Worm (Caenorhabditis elegans): ENCODE data around the gene C16C8.21.

- TF ChIP-seq sox-4 (tag; optimal IDR thresholded peaks at IDR 0.05) (no peak), lsy-2 (tag; optimal IDR thresholded peaks at IDR 0.05) (no peak), pag-3 (tag; optimal IDR thresholded peaks at IDR 0.05; ENCODE audit: borderline replicate concordance, insufficient read depth) (no peak), C16A3.4 (tag; optimal IDR thresholded peaks at IDR 0.05) (no peak), pqm-1 (tag; optimal IDR thresholded peaks at IDR 0.05) (no peak), snpc-4 (tag; optimal IDR thresholded peaks at IDR 0.05) (no peak), zag-1 (tag; optimal IDR thresholded peaks at IDR 0.05) (no peak), fkh-8 (tag; optimal IDR thresholded peaks at IDR 0.05) (no peak), zip-4 (GFP tag; optimal IDR thresholded peaks at IDR 0.05) (no peak), nhr-11 (tag; optimal IDR thresholded peaks at IDR 0.05) (no peak), nhr-28 (tag; optimal IDR thresholded peaks at IDR 0.05) (no peak), hpl-2 (GFP tag; optimal IDR thresholded peaks at IDR 0.05) (no peak), rnt-1 (tag; optimal IDR thresholded peaks at IDR 0.05) (no peak)
These were observed 3.7 kb upstream of the C16C8.21 start, which contains the start of gene C16C8.4 for ce11 chrII:3444280-3444679.
